Worm (Caenorhabditis elegans): ENCODE measurements around the gene F54C9.9.

Gene F54C9.9

ce11 chrII:8616155-8616554 lies 38.3 kb downstream of the F54C9.9 start:
- TF ChIP-seq ceh-43 (GFP tag; optimal IDR thresholded peaks at IDR 0.05) (no peak), unc-120 (tag; optimal IDR thresholded peaks at IDR 0.05; ENCODE audit: poor library complexity, severe bottlenecking) (no peak), nhr-28 (tag; optimal IDR thresholded peaks at IDR 0.05) (no peak), mab-5 (tag; optimal IDR thresholded peaks at IDR 0.05) (no peak), bed-3 (GFP tag; optimal IDR thresholded peaks at IDR 0.05) (no peak), ham-2 (GFP tag; optimal IDR thresholded peaks at IDR 0.05) (no peak), unc-62 (GFP tag; optimal IDR thresholded peaks at IDR 0.05) (no peak), hlh-1 (tag; optimal IDR thresholded peaks at IDR 0.05) (no peak), unc-39 (tag; optimal IDR thresholded peaks at IDR 0.05) (no peak), ces-1 (GFP tag; optimal IDR thresholded peaks at IDR 0.05) (no peak), lin-13 (tag; optimal IDR thresholded peaks at IDR 0.05) (no peak), nhr-237 (tag; optimal IDR thresholded peaks at IDR 0.05) (no peak), drap-1 (GFP tag; optimal IDR thresholded peaks at IDR 0.05) (no peak), mep-1 (tag; optimal IDR thresholded peaks at IDR 0.05) (no peak), zip-8 (tag; optimal IDR thresholded peaks at IDR 0.05) (no peak), sptf-1 (tag; optimal IDR thresholded peaks at IDR 0.05) (no peak), elt-1 (tag; optimal IDR thresholded peaks at IDR 0.05; ENCODE audit: borderline replicate concordance, insufficient read depth) (no peak), snpc-4 (tag; optimal IDR thresholded peaks at IDR 0.05) (no peak)

- TF ChIP-seq elt-1 (tag; optimal IDR thresholded peaks at IDR 0.05; ENCODE audit: borderline replicate concordance, insufficient read depth) (no peak), sptf-1 (tag; optimal IDR thresholded peaks at IDR 0.05) (no peak), pha-4 (tag; optimal IDR thresholded peaks at IDR 0.05) (no peak), ceh-39 (tag; optimal IDR thresholded peaks at IDR 0.05) (no peak), lin-32 (GFP tag; optimal IDR thresholded peaks at IDR 0.05) (no peak), snpc-4 (tag; optimal IDR thresholded peaks at IDR 0.05) (no peak), unc-120 (tag; optimal IDR thresholded peaks at IDR 0.05; ENCODE audit: poor library complexity, severe bottlenecking) (no peak), unc-39 (tag; optimal IDR thresholded peaks at IDR 0.05) (no peak), ztf-11 (tag; optimal IDR thresholded peaks at IDR 0.05) (no peak), ceh-83 (GFP tag; optimal IDR thresholded peaks at IDR 0.05) (no peak), unc-62 (GFP tag; optimal IDR thresholded peaks at IDR 0.05) (no peak)
Observed at ce11 chrII:8617516-8617915, 39.7 kb downstream of the F54C9.9 start, which contains the start of gene chhy-1. TSS of gene chhy-1 (minus strand) at chrII:8617616.

ce11 chrII:8621883-8622282 lies 44.0 kb downstream of the F54C9.9 start, which contains the start of gene T22C8.3:
TSS of gene T22C8.3 (minus strand) at chrII:8621983.
- TF ChIP-seq mep-1 (tag; optimal IDR thresholded peaks at IDR 0.05) (no peak), mab-5 (tag; optimal IDR thresholded peaks at IDR 0.05) (no peak), lin-13 (tag; optimal IDR thresholded peaks at IDR 0.05) (no peak), bed-3 (GFP tag; optimal IDR thresholded peaks at IDR 0.05) (no peak), nhr-12 (tag; optimal IDR thresholded peaks at IDR 0.05) (no peak), sem-2 (GFP tag; optimal IDR thresholded peaks at IDR 0.05) (no peak), nhr-76 (tag; optimal IDR thresholded peaks at IDR 0.05) (no peak), lsy-2 (tag; optimal IDR thresholded peaks at IDR 0.05) (no peak), drap-1 (GFP tag; optimal IDR thresholded peaks at IDR 0.05) (no peak), lin-32 (GFP tag; optimal IDR thresholded peaks at IDR 0.05) (no peak), ham-2 (GFP tag; optimal IDR thresholded peaks at IDR 0.05) (no peak), M03D4.4 (tag; optimal IDR thresholded peaks at IDR 0.05) (no peak)

- TF ChIP-seq nhr-76 (tag; optimal IDR thresholded peaks at IDR 0.05): no peak
- TF ChIP-seq sptf-1 (tag; optimal IDR thresholded peaks at IDR 0.05): no peak
- TF ChIP-seq ceh-83 (GFP tag; optimal IDR thresholded peaks at IDR 0.05): no peak
- no peak for TF ChIP-seq ham-2 (GFP tag; optimal IDR thresholded peaks at IDR 0.05)
- TF ChIP-seq nhr-12 (tag; optimal IDR thresholded peaks at IDR 0.05): no peak
- TF ChIP-seq mab-5 (tag; optimal IDR thresholded peaks at IDR 0.05): no peak
- no peak for TF ChIP-seq pha-4 (tag; optimal IDR thresholded peaks at IDR 0.05)
- no peak for TF ChIP-seq nhr-28 (tag; optimal IDR thresholded peaks at IDR 0.05)
- no peak for TF ChIP-seq lin-13 (tag; optimal IDR thresholded peaks at IDR 0.05)
- no peak for TF ChIP-seq flh-1 (GFP tag; optimal IDR thresholded peaks at IDR 0.05)
- TF ChIP-seq ztf-11 (tag; optimal IDR thresholded peaks at IDR 0.05): no peak
- no peak for TF ChIP-seq sem-2 (GFP tag; optimal IDR thresholded peaks at IDR 0.05)
- TF ChIP-seq lin-32 (GFP tag; optimal IDR thresholded peaks at IDR 0.05): no peak
- TF ChIP-seq zip-8 (tag; optimal IDR thresholded peaks at IDR 0.05): no peak
- TF ChIP-seq bed-3 (GFP tag; optimal IDR thresholded peaks at IDR 0.05): no peak
- TF ChIP-seq mep-1 (tag; optimal IDR thresholded peaks at IDR 0.05): no peak
- TF ChIP-seq hlh-1 (tag; optimal IDR thresholded peaks at IDR 0.05): no peak
- TF ChIP-seq unc-62 (GFP tag; optimal IDR thresholded peaks at IDR 0.05): no peak
- no peak for TF ChIP-seq lsy-2 (tag; optimal IDR thresholded peaks at IDR 0.05)
- no peak for TF ChIP-seq M03D4.4 (tag; optimal IDR thresholded peaks at IDR 0.05)
Observed at ce11 chrII:8623396-8623795, 45.5 kb downstream of the F54C9.9 start, which contains the start of gene T22C8.4. TSS of gene T22C8.4 (minus strand) at chrII:8623496.

- TF ChIP-seq ceh-43 (GFP tag; optimal IDR thresholded peaks at IDR 0.05) (no peak), bed-3 (GFP tag; optimal IDR thresholded peaks at IDR 0.05) (no peak), mls-2 (tag; optimal IDR thresholded peaks at IDR 0.05) (no peak), ztf-11 (tag; optimal IDR thresholded peaks at IDR 0.05) (no peak), unc-62 (GFP tag; optimal IDR thresholded peaks at IDR 0.05) (no peak), ham-2 (GFP tag; optimal IDR thresholded peaks at IDR 0.05) (no peak), M03D4.4 (tag; optimal IDR thresholded peaks at IDR 0.05) (no peak), mep-1 (tag; optimal IDR thresholded peaks at IDR 0.05) (no peak), snpc-4 (tag; optimal IDR thresholded peaks at IDR 0.05) (no peak), nhr-2 (tag; optimal IDR thresholded peaks at IDR 0.05) (no peak), tbx-8 (GFP tag; optimal IDR thresholded peaks at IDR 0.05) (no peak), nhr-28 (tag; optimal IDR thresholded peaks at IDR 0.05) (no peak), elt-3 (tag; optimal IDR thresholded peaks at IDR 0.05) (no peak)
Observed at ce11 chrII:8625163-8625562, 47.3 kb downstream of the F54C9.9 start, which contains the start of gene sptf-2. TSS of gene sptf-2 (plus strand) at chrII:8625459.
